Worm (Caenorhabditis elegans) whole organism, L1 larva: Measurements from ENCODE around the gene gro-1.

Source experiments
- C04F5.9 ChIP-seq: sonication (generic microtip); optimal IDR thresholded peaks from 2 replicates; lab custom pipeline; 2016; ENCODE audit warnings: missing genetic modification characterization, missing compliant biosample characterization
- C16A3.4 ChIP-seq: fragments of 150-350 bp; optimal IDR thresholded peaks from 2 replicates; lab custom pipeline; 2014; ENCODE audit warnings: missing biosample characterization, missing genetic modification characterization
- C34B4.2 ChIP-seq: sonication (generic microtip); optimal IDR thresholded peaks from 2 replicates; lab custom pipeline; 2017; ENCODE audit warnings: mild to moderate bottlenecking, missing genetic modification characterization, missing compliant biosample characterization
- F16B12.6 ChIP-seq: fragments of 150-350 bp; optimal IDR thresholded peaks from 2 replicates; lab custom pipeline; 2014; ENCODE audit warnings: missing biosample characterization, missing genetic modification characterization
- Y116A8C.19 ChIP-seq: sonication (generic microtip); optimal IDR thresholded peaks from 2 replicates; lab custom pipeline; 2016; ENCODE audit warnings: missing compliant biosample characterization, missing genetic modification characterization, borderline replicate concordance
- aha-1 ChIP-seq: fragments of 150-350 bp; optimal IDR thresholded peaks from 2 replicates; lab custom pipeline; 2014; ENCODE audit warnings: missing biosample characterization, missing genetic modification characterization
- alr-1 ChIP-seq: fragments of 200-800 bp; sonication (Bioruptor generic); optimal IDR thresholded peaks from 2 replicates; lab custom pipeline; 2018; ENCODE audit warnings: borderline replicate concordance, mild to moderate bottlenecking, missing genetic modification characterization, missing compliant biosample characterization
- ama-1 ChIP-seq: fragments of 150-350 bp; optimal IDR thresholded peaks from 2 replicates; lab custom pipeline; 2014
- dpl-1 ChIP-seq, 3 experiments: fragments of 150-350 bp in 2 of 3; sonication (generic microtip) in 1 of 3; optimal IDR thresholded peaks; 2 replicates each; lab custom pipeline; 2014 to 2017; ENCODE audit warnings: missing biosample characterization in 3 of 3, missing genetic modification characterization in 3 of 3, missing genetic modification reagents in 3 of 3
- efl-3 ChIP-seq: fragments of 200-800 bp; sonication (Bioruptor generic); optimal IDR thresholded peaks from 2 replicates; lab custom pipeline; 2018; ENCODE audit warnings: mild to moderate bottlenecking, missing genetic modification characterization, missing compliant biosample characterization
- egl-13 ChIP-seq: sonication (generic microtip); optimal IDR thresholded peaks from 2 replicates; lab custom pipeline; 2016; ENCODE audit warnings: missing genotype, missing genetic modification reagents, missing genetic modification characterization, missing compliant biosample characterization
- egl-27 ChIP-seq, 2 experiments: fragments of 150-350 bp in 1 of 2; sonication (generic microtip); optimal IDR thresholded peaks; 3 replicates each; lab custom pipeline; 2017 to 2018; ENCODE audit warnings: missing biosample characterization in 2 of 2, missing genetic modification characterization in 2 of 2, missing genetic modification reagents in 2 of 2
- fkh-4 ChIP-seq: sonication (generic microtip); optimal IDR thresholded peaks from 2 replicates; lab custom pipeline; 2016; ENCODE audit warnings: missing compliant biosample characterization, missing genetic modification characterization, borderline replicate concordance
- fkh-8 ChIP-seq: sonication (generic microtip); optimal IDR thresholded peaks from 2 replicates; lab custom pipeline; 2016; ENCODE audit warnings: mild to moderate bottlenecking, missing genetic modification characterization, missing compliant biosample characterization
- grh-1 ChIP-seq: fragments of 200-800 bp; sonication (Bioruptor generic); IDR thresholded peaks from 2 replicates; pipeline ENCODE4 v1.3.6; 2022; ENCODE audit warnings: missing genetic modification reagents, missing genetic modification characterization, missing compliant biosample characterization
- hlh-4 ChIP-seq: sonication (generic microtip); optimal IDR thresholded peaks from 2 replicates; lab custom pipeline; 2016; ENCODE audit warnings: mild to moderate bottlenecking, missing genetic modification characterization, missing compliant biosample characterization
- isw-1 ChIP-seq: fragments of 200-800 bp; sonication (Bioruptor generic); IDR thresholded peaks from 2 replicates; pipeline ENCODE4 v1.3.6; 2022; ENCODE audit warnings: missing genetic modification characterization, missing compliant biosample characterization
- jun-1 ChIP-seq: fragments of 150-350 bp; optimal IDR thresholded peaks from 2 replicates; lab custom pipeline; 2014; ENCODE audit warnings: missing biosample characterization, missing genetic modification reagents, missing genetic modification characterization
- lin-13 ChIP-seq: fragments of 150-350 bp; optimal IDR thresholded peaks from 2 replicates; lab custom pipeline; 2014; ENCODE audit warnings: missing biosample characterization, missing genetic modification reagents, missing genetic modification characterization
- lin-14 ChIP-seq: fragments of 200-800 bp; sonication (Bioruptor generic); optimal IDR thresholded peaks from 2 replicates; lab custom pipeline; 2018; ENCODE audit warnings: mild to moderate bottlenecking, missing genetic modification characterization, moderate library complexity, missing compliant biosample characterization
- lin-39 ChIP-seq: fragments of 150-350 bp; optimal IDR thresholded peaks from 2 replicates; lab custom pipeline; 2014; ENCODE audit warnings: missing biosample characterization, missing genetic modification reagents, missing genetic modification characterization
- lsy-2 ChIP-seq, 2 experiments: fragments of 150-350 bp; optimal IDR thresholded peaks; 2 replicates each; lab custom pipeline; 2014; ENCODE audit warnings: missing biosample characterization in 2 of 2, missing genetic modification characterization in 2 of 2
- mdl-1 ChIP-seq, 2 experiments: fragments of 150-350 bp; optimal IDR thresholded peaks; 2 replicates each; lab custom pipeline; 2014 to 2017; ENCODE audit warnings: missing biosample characterization in 2 of 2, missing genetic modification characterization in 2 of 2, inconsistent platforms in 1 of 2
- mef-2 ChIP-seq: fragments of 150-350 bp; optimal IDR thresholded peaks from 2 replicates; lab custom pipeline; 2014; ENCODE audit warnings: missing biosample characterization, missing genetic modification characterization
- nhr-12 ChIP-seq: sonication (generic microtip); optimal IDR thresholded peaks from 2 replicates; lab custom pipeline; 2017; ENCODE audit warnings: missing biosample characterization, missing genetic modification characterization
- nhr-20 ChIP-seq: sonication (generic microtip); optimal IDR thresholded peaks from 2 replicates; lab custom pipeline; 2016; ENCODE audit warnings: mild to moderate bottlenecking, missing genetic modification characterization, missing compliant biosample characterization
- nhr-47 ChIP-seq: sonication (generic microtip); optimal IDR thresholded peaks from 2 replicates; lab custom pipeline; 2016; ENCODE audit warnings: mild to moderate bottlenecking, missing genetic modification characterization, moderate library complexity, missing compliant biosample characterization
- nhr-77 ChIP-seq: fragments of 150-350 bp; optimal IDR thresholded peaks from 2 replicates; lab custom pipeline; 2014; ENCODE audit warnings: missing biosample characterization, missing genetic modification characterization
- nhr-90 ChIP-seq: sonication (generic microtip); optimal IDR thresholded peaks from 2 replicates; lab custom pipeline; 2016; ENCODE audit warnings: mild to moderate bottlenecking, missing genetic modification characterization, missing compliant biosample characterization; ENCODE audit not compliant: poor library complexity
- pqm-1 ChIP-seq: sonication (generic microtip); optimal IDR thresholded peaks from 3 replicates; lab custom pipeline; 2017; ENCODE audit warnings: missing biosample characterization, missing genetic modification characterization
- snpc-4 ChIP-seq: fragments of 150-350 bp; optimal IDR thresholded peaks from 2 replicates; lab custom pipeline; 2014; ENCODE audit warnings: missing biosample characterization, missing genetic modification characterization
- snu-23 ChIP-seq: sonication (generic microtip); optimal IDR thresholded peaks from 2 replicates; lab custom pipeline; 2016; ENCODE audit warnings: missing genetic modification characterization, missing compliant biosample characterization
- sptf-1 ChIP-seq: fragments of 150-350 bp; optimal IDR thresholded peaks from 2 replicates; lab custom pipeline; 2014; ENCODE audit warnings: missing biosample characterization, missing genetic modification characterization
- tlp-1 ChIP-seq: fragments of 150-350 bp; optimal IDR thresholded peaks from 2 replicates; lab custom pipeline; 2014; ENCODE audit warnings: missing biosample characterization, missing genetic modification characterization
- unc-62 ChIP-seq: fragments of 150-350 bp; optimal IDR thresholded peaks from 2 replicates; lab custom pipeline; 2014; ENCODE audit warnings: missing biosample characterization, missing genetic modification reagents, missing genetic modification characterization
- unc-98 ChIP-seq: fragments of 200-800 bp; sonication (Bioruptor generic); IDR thresholded peaks from 2 replicates; pipeline ENCODE4 v1.3.6; 2022; ENCODE audit warnings: missing genetic modification characterization, missing compliant biosample characterization
- xbp-1 ChIP-seq: sonication (generic microtip); optimal IDR thresholded peaks from 2 replicates; lab custom pipeline; 2016; ENCODE audit warnings: missing genetic modification characterization, missing compliant biosample characterization
- zag-1 ChIP-seq: fragments of 150-350 bp; optimal IDR thresholded peaks from 2 replicates; lab custom pipeline; 2014; ENCODE audit warnings: missing biosample characterization, missing genetic modification characterization
- ztf-11 ChIP-seq, 2 experiments: sonication (generic microtip); optimal IDR thresholded peaks; 2 replicates each; lab custom pipeline; 2016 to 2017; ENCODE audit warnings: missing genetic modification characterization in 2 of 2, missing biosample characterization in 1 of 2, missing compliant biosample characterization in 1 of 2

The gro-1 gene

ce11 chrIII:5264813-5265212 lies at the start of gene gro-1:
TSS of gene gro-1 (plus strand) at chrIII:5265113.
- TF ChIP-seq dpl-1 (GFP tag; optimal IDR thresholded peaks at IDR 0.05; lab: Kevin White, UChicago) (no peak), lin-14 (no peak), C16A3.4 (tag; lab: Kevin White, UChicago) (no peak), grh-1 (GFP tag; lab: Robert Waterston, UW) (no peak), fkh-8 (no peak), alr-1 (tag; lab: Kevin White, UChicago) (no peak), nhr-20 (tag; lab: Kevin White, UChicago) (no peak), jun-1 (tag; lab: Kevin White, UChicago) (no peak), tlp-1 (tag; lab: Kevin White, UChicago) (no peak), ztf-11 (tag; optimal IDR thresholded peaks at IDR 0.05; lab: Kevin White, UChicago) (no peak), C04F5.9 (tag; lab: Kevin White, UChicago) (no peak), hlh-4 (no peak), Y116A8C.19 (tag; lab: Kevin White, UChicago) (no peak)

ce11 chrIII:5215375-5215774 lies 49.5 kb upstream of the gro-1 start, which contains the start of gene ZC155.4:
TSS of gene ZC155.4 (minus strand) at chrIII:5215475.
- TF ChIP-seq snu-23 (GFP tag; lab: Kevin White, UChicago) (no peak), isw-1 (GFP tag; lab: Robert Waterston, UW) (no peak), nhr-47 (tag; lab: Kevin White, UChicago) (no peak), fkh-4 (tag; lab: Kevin White, UChicago) (no peak), unc-62 (no peak), egl-13 (tag; lab: Kevin White, UChicago) (no peak), nhr-90 (no peak), mef-2 (tag; lab: Kevin White, UChicago) (no peak), unc-98 (GFP tag; lab: Robert Waterston, UW) (no peak)

- TF ChIP-seq mef-2 (tag; lab: Kevin White, UChicago) (no peak), isw-1 (GFP tag; lab: Robert Waterston, UW) (no peak), nhr-12 (no peak), lin-14 (no peak), lin-13 (GFP tag; lab: Kevin White, UChicago) (no peak), C34B4.2 (no peak), snpc-4 (tag; lab: Kevin White, UChicago) (no peak), Y116A8C.19 (tag; lab: Kevin White, UChicago) (no peak), aha-1 (tag; lab: Kevin White, UChicago) (no peak), alr-1 (tag; lab: Kevin White, UChicago) (no peak)
- TF ChIP-seq, all 84 proteins: peak for 0
Measured at ce11 chrIII:5217511-5217910, 47.4 kb upstream of the gro-1 start, which contains the start of gene cutl-19. TSS of gene cutl-19 (minus strand) at chrIII:5217611.

ce11 chrIII:5218687-5219086 lies 46.2 kb upstream of the gro-1 start, which contains the start of gene ZC155.2:
TSS of gene ZC155.2 (plus strand) at chrIII:5218987.
- TF ChIP-seq nhr-47 (tag; lab: Kevin White, UChicago), result no peak
- TF ChIP-seq xbp-1, result no peak
- TF ChIP-seq Y116A8C.19 (tag; lab: Kevin White, UChicago), result no peak
- TF ChIP-seq zag-1, result no peak
- TF ChIP-seq efl-3 (GFP tag; lab: Kevin White, UChicago), result no peak
- TF ChIP-seq mdl-1 (tag; optimal IDR thresholded peaks at IDR 0.05; lab: Kevin White, UChicago), result no peak
- no peak for TF ChIP-seq ztf-11 (tag; optimal IDR thresholded peaks at IDR 0.05; lab: Kevin White, UChicago)
- no peak for TF ChIP-seq lin-39 (tag; lab: Kevin White, UChicago)
- no peak for TF ChIP-seq dpl-1 (GFP tag; optimal IDR thresholded peaks at IDR 0.05; lab: Kevin White, UChicago)
- no peak for TF ChIP-seq egl-27 (tag; optimal IDR thresholded peaks at IDR 0.05; lab: Kevin White, UChicago)
- TF ChIP-seq, all 84 proteins: peak for 0

- TF ChIP-seq unc-98 (GFP tag; lab: Robert Waterston, UW) (no peak), pqm-1 (no peak), egl-13 (tag; lab: Kevin White, UChicago) (no peak), mef-2 (tag; lab: Kevin White, UChicago) (no peak), snpc-4 (tag; lab: Kevin White, UChicago) (no peak), ama-1 (lab: Kevin White, UChicago) (no peak), F16B12.6 (tag; lab: Kevin White, UChicago) (no peak), lsy-2 (tag; optimal IDR thresholded peaks at IDR 0.05; lab: Kevin White, UChicago) (no peak), C16A3.4 (tag; lab: Kevin White, UChicago) (no peak), hlh-4 (no peak), nhr-77 (tag; lab: Kevin White, UChicago) (no peak), sptf-1 (tag; lab: Kevin White, UChicago) (no peak)
Measured at ce11 chrIII:5221820-5222219, 43.1 kb upstream of the gro-1 start.
